Worm (Caenorhabditis elegans): Measurements from ENCODE around the gene R11D1.4.

ce11 chrV:12719713-12720112, 5.7 kb upstream of the R11D1.4 start, which contains the start of gene R11D1.7:
- TF ChIP-seq lin-11 (tag; optimal IDR thresholded peaks at IDR 0.05) (no peak), nhr-21 (tag; optimal IDR thresholded peaks at IDR 0.05) (no peak), unc-39 (tag; optimal IDR thresholded peaks at IDR 0.05) (no peak), nhr-10 (tag; optimal IDR thresholded peaks at IDR 0.05) (no peak), mdl-1 (tag; optimal IDR thresholded peaks at IDR 0.05) (no peak), unc-62 (GFP tag; optimal IDR thresholded peaks at IDR 0.05) (no peak), blmp-1 (tag; optimal IDR thresholded peaks at IDR 0.05; ENCODE audit: insufficient read depth) (no peak), elt-3 (tag; optimal IDR thresholded peaks at IDR 0.05) (no peak), zag-1 (tag; optimal IDR thresholded peaks at IDR 0.05) (no peak), skn-1 (tag; optimal IDR thresholded peaks at IDR 0.05) (no peak), nhr-77 (tag; optimal IDR thresholded peaks at IDR 0.05) (no peak), nhr-237 (tag; optimal IDR thresholded peaks at IDR 0.05) (no peak), ama-1 (optimal IDR thresholded peaks at IDR 0.05) (no peak)

Measured in whole organism, L2 larva.